Fruit fly (Drosophila melanogaster): ENCODE data around the gene Prp4k.

The Prp4k gene

dm6 chr3L:257618-258475 is 46.6 kb upstream of the Prp4k start, which contains the start of the genes DIP2 and wac (continued):
- peak; percentile 11 for TF ChIP-seq HHEX (GFP tag; optimal IDR thresholded peaks at IDR 0.05)
- TF ChIP-seq repo (GFP tag; optimal IDR thresholded peaks at IDR 0.05), result peak; percentile 33
- TF ChIP-seq zen2 (GFP tag; IDR thresholded peaks at IDR 0.05; ENCODE audit: partially characterized antibody), result peak; percentile 86
- peak; percentile 97 for TF ChIP-seq Ets65A (GFP tag)
- TF ChIP-seq crc (GFP tag; optimal IDR thresholded peaks at IDR 0.05), result peak; percentile 67
- peak; percentile 82 for TF ChIP-seq ems (GFP tag; optimal IDR thresholded peaks at IDR 0.05)
- TF ChIP-seq pita (GFP tag; optimal IDR thresholded peaks at IDR 0.05), result peak; percentile 46
- no peak for TF ChIP-seq C15 (GFP tag; IDR thresholded peaks at IDR 0.05)
- TF ChIP-seq odd (GFP tag; optimal IDR thresholded peaks at IDR 0.05), result peak; percentile 51
- TF ChIP-seq CG34224 (GFP tag; IDR thresholded peaks at IDR 0.05; ENCODE audit: partially characterized antibody), result peak; percentile 86
- TF ChIP-seq sc (optimal IDR thresholded peaks at IDR 0.05), result no peak
- peak; percentile 37 for TF ChIP-seq sc (GFP tag; optimal IDR thresholded peaks at IDR 0.05)
- 0 out of 2 replicates have a peak, but pooled peaks have one; percentile 40 for TF ChIP-seq Awh (GFP tag; IDR thresholded peaks at IDR 0.05)
- TF ChIP-seq CG6854 (GFP tag; optimal IDR thresholded peaks at IDR 0.05), result peak; percentile 50
- peak; percentile 78 for TF ChIP-seq HmgD (GFP tag; optimal IDR thresholded peaks at IDR 0.05)
- no peak for TF ChIP-seq z (GFP tag; IDR thresholded peaks at IDR 0.05)
- no peak for TF ChIP-seq rib (GFP tag; IDR thresholded peaks at IDR 0.05)
- TF ChIP-seq wek (GFP tag; optimal IDR thresholded peaks at IDR 0.05), result no peak
- peak; percentile 79 for TF ChIP-seq CG10654 (GFP tag; optimal IDR thresholded peaks at IDR 0.05)
- TF ChIP-seq CG33557 (GFP tag; optimal IDR thresholded peaks at IDR 0.05), result peak; percentile 60
- no peak for TF ChIP-seq toy (GFP tag; IDR thresholded peaks at IDR 0.05)
- peak; percentile 80 for TF ChIP-seq CG11247 (GFP tag; IDR thresholded peaks at IDR 0.05)
- peak; percentile 64; the same call in 1 of the 2 replicates for TF ChIP-seq Ada2b (GFP tag; IDR thresholded peaks at IDR 0.05)
- no peak for TF ChIP-seq CG10959 (GFP tag; IDR thresholded peaks at IDR 0.05)
- TF ChIP-seq H15 (GFP tag; IDR thresholded peaks at IDR 0.05), result peak; percentile 62; the same call in 1 of the 3 replicates
- no peak for TF ChIP-seq Asciz (GFP tag; optimal IDR thresholded peaks at IDR 0.05)
- TF ChIP-seq CG17829 (tag; optimal IDR thresholded peaks at IDR 0.05), result peak; percentile 76
- TF ChIP-seq CG7963 (GFP tag; IDR thresholded peaks at IDR 0.05; ENCODE audit: partially characterized antibody), result peak; percentile 73
- peak; percentile 83 for TF ChIP-seq CG1647 (GFP tag; optimal IDR thresholded peaks at IDR 0.05)
- peak; percentile 71 for TF ChIP-seq CG15601 (tag; optimal IDR thresholded peaks at IDR 0.05)
- TF ChIP-seq jing (GFP tag; optimal IDR thresholded peaks at IDR 0.05), result no peak
- TF ChIP-seq dan (GFP tag; IDR thresholded peaks at IDR 0.05), result no peak

dm6 chr3L:248226-248758 is 37.0 kb upstream of the Prp4k start:
- TF ChIP-seq dm (GFP tag; optimal IDR thresholded peaks at IDR 0.05) (no peak), gfzf (GFP tag; optimal IDR thresholded peaks at IDR 0.05) (peak; percentile 23), Med (GFP tag) (peak; percentile 20), CG2129 (GFP tag; IDR thresholded peaks at IDR 0.05; ENCODE audit: partially characterized antibody) (no peak), CG4617 (GFP tag; optimal IDR thresholded peaks at IDR 0.05; ENCODE audit: borderline replicate concordance) (peak; percentile 6), disco-r (GFP tag; optimal IDR thresholded peaks at IDR 0.05) (no peak), bbx (GFP tag; IDR thresholded peaks at IDR 0.05; ENCODE audit: partially characterized antibody) (0 out of 2 replicates have a peak, but pooled peaks have one; percentile 40), CG5180 (GFP tag; optimal IDR thresholded peaks at IDR 0.05) (peak; percentile 97), zf30C (GFP tag; optimal IDR thresholded peaks at IDR 0.05) (no peak), pita (GFP tag; optimal IDR thresholded peaks at IDR 0.05) (peak; percentile 12)

Measured in whole organism, embryonic.